Fruit fly (Drosophila melanogaster) whole organism, prepupa: ENCODE results near the gene CG15468.

ENCODE experiments used
- CG10669 ChIP-seq: fragments of 200-800 bp; sonication (Bioruptor generic); optimal IDR thresholded peaks from 3 replicates; lab custom pipeline; 2018; ENCODE audit warnings: missing biosample characterization, mild to moderate bottlenecking, missing genetic modification characterization, moderate library complexity
- Hr38 ChIP-seq: sonication (Bioruptor generic); optimal IDR thresholded peaks from 2 replicates; lab custom pipeline; 2016; ENCODE audit warnings: missing biosample characterization, missing genetic modification characterization
- dsx ChIP-seq: fragments of 200-800 bp; optimal IDR thresholded peaks from 3 replicates; lab custom pipeline; 2019; ENCODE audit warnings: missing biosample characterization, mild to moderate bottlenecking, missing genetic modification characterization, moderate library complexity; ENCODE audit not compliant: poor library complexity, severe bottlenecking

DNA sequence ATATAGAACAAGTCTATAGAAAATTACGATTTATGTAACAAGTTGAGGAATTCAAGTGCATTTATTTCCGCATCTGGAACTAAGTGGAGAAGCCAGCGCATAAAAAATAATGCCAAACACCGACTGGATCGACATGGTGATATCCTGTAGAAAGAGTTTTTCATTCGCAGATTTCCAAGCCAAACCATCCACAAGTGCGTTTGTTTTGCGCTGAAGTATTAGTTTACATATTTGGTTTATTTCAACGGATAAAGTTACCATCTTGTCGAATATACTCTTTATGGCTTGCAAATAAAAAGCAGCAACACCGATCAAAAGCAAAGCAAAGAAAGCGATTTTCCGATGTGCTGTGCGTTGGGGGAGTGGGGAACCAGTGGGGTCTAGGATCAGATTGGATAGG is 2.0 kb upstream of the CG15468 start:
- TF ChIP-seq Hr38 (no peak), dsx (GFP tag; lab: Kevin White, UChicago) (no peak), CG10669 (GFP tag; lab: Kevin White, UChicago) (no peak)
